Worm (Caenorhabditis elegans) whole organism, late embryonic: ENCODE data around the gene EEED8.4.

Source experiments
- ceh-19 ChIP-seq: fragments of 200-800 bp; sonication (Bioruptor generic); optimal IDR thresholded peaks from 2 replicates; lab custom pipeline; 2018; ENCODE audit warnings: mild to moderate bottlenecking, missing genetic modification characterization, missing compliant biosample characterization
- ceh-48 ChIP-seq: sonication (generic microtip); optimal IDR thresholded peaks from 2 replicates; lab custom pipeline; 2016; ENCODE audit warnings: missing genetic modification characterization, inconsistent platforms, missing compliant biosample characterization
- pqm-1 ChIP-seq: sonication (generic microtip); optimal IDR thresholded peaks from 2 replicates; lab custom pipeline; 2016; ENCODE audit warnings: missing genetic modification characterization, missing compliant biosample characterization
- ttx-3 ChIP-seq: sonication (generic microtip); optimal IDR thresholded peaks from 2 replicates; lab custom pipeline; 2016; ENCODE audit warnings: missing genetic modification reagents, missing genetic modification characterization, missing compliant biosample characterization

- TF ChIP-seq ceh-19 (GFP tag; lab: Kevin White, UChicago): no peak
- no peak for TF ChIP-seq ttx-3 (tag; lab: Kevin White, UChicago)
- no peak for TF ChIP-seq pqm-1 (tag; lab: Kevin White, UChicago)
- no peak for TF ChIP-seq ceh-48
Measured at ce11 chrII:5459534-5459933, 50.4 kb downstream of the EEED8.4 start.
